Worm (Caenorhabditis elegans): ENCODE measurements around the gene gap-2.

ce11 chrX:9517106-9517505 lies 44.8 kb downstream of the gap-2 start, which contains the start of gene C07B5.2:
- no peak for TF ChIP-seq Y53F4B.3 (GFP tag; IDR thresholded peaks at IDR 0.05)
- TF ChIP-seq efl-1 (GFP tag; optimal IDR thresholded peaks at IDR 0.05): no peak
- TF ChIP-seq snpc-1.3 (tag; optimal IDR thresholded peaks at IDR 0.05; ENCODE audit: insufficient read depth): no peak
- TF ChIP-seq ama-1 (optimal IDR thresholded peaks at IDR 0.05): no peak
- no peak for TF ChIP-seq ama-1 (GFP tag; optimal IDR thresholded peaks at IDR 0.05)
- no peak for TF ChIP-seq ztf-6 (GFP tag; IDR thresholded peaks at IDR 0.05)
- no peak for TF ChIP-seq ceh-40 (GFP tag; IDR thresholded peaks at IDR 0.05)
- no peak for TF ChIP-seq zim-3 (tag; optimal IDR thresholded peaks at IDR 0.05)
- no peak for TF ChIP-seq chd-7 (tag; optimal IDR thresholded peaks at IDR 0.05)
